Fruit fly (Drosophila melanogaster) whole organism, embryonic: Measurements from ENCODE around the gene grass.

Source experiments
- CG1024 ChIP-seq: fragments of 200-800 bp; sonication (Bioruptor generic); IDR thresholded peaks from 2 replicates; pipeline ENCODE4 v1.3.6; 2022; ENCODE audit warnings: missing biosample characterization, missing genetic modification characterization
- CG10321 ChIP-seq: fragments of 200-800 bp; sonication (Bioruptor generic); IDR thresholded peaks from 2 replicates; pipeline ENCODE4 v1.3.6; 2022; ENCODE audit warnings: missing biosample characterization, missing genetic modification characterization
- CG10959 ChIP-seq: fragments of 200-800 bp; sonication (Bioruptor generic); IDR thresholded peaks from 2 replicates; pipeline ENCODE4 v1.3.6; 2022; ENCODE audit warnings: missing biosample characterization, missing genetic modification characterization
- CG11696 ChIP-seq: fragments of 200-800 bp; sonication (Bioruptor generic); IDR thresholded peaks from 2 replicates; pipeline ENCODE4 v1.3.6; 2022; ENCODE audit warnings: missing biosample characterization, missing genetic modification characterization
- CG12391 ChIP-seq: fragments of 200-800 bp; sonication (Bioruptor generic); optimal IDR thresholded peaks from 3 replicates; lab custom pipeline; 2018; ENCODE audit warnings: missing biosample characterization, mild to moderate bottlenecking, missing genetic modification characterization, moderate library complexity
- CG13624 ChIP-seq: fragments of 200-800 bp; sonication (Bioruptor generic); optimal IDR thresholded peaks from 2 replicates; lab custom pipeline; 2016; ENCODE audit warnings: missing biosample characterization, missing genetic modification characterization
- CG13894 ChIP-seq: fragments of 200-800 bp; sonication (Bioruptor generic); optimal IDR thresholded peaks from 3 replicates; lab custom pipeline; 2018; ENCODE audit warnings: missing biosample characterization, mild to moderate bottlenecking, missing genetic modification characterization, moderate library complexity
- CG14050 ChIP-seq: fragments of 200-800 bp; sonication (Bioruptor generic); IDR thresholded peaks from 3 replicates; pipeline ENCODE4 v1.3.6; 2022; ENCODE audit warnings: missing biosample characterization, missing genetic modification characterization
- CG15269 ChIP-seq: fragments of 200-800 bp; sonication (Bioruptor generic); optimal IDR thresholded peaks from 2 replicates; lab custom pipeline; 2018; ENCODE audit warnings: missing biosample characterization, mild to moderate bottlenecking, missing genetic modification characterization, moderate library complexity
- CG2202 ChIP-seq: fragments of 200-800 bp; sonication (Bioruptor generic); optimal IDR thresholded peaks from 2 replicates; lab custom pipeline; 2018; ENCODE audit warnings: missing biosample characterization, mild to moderate bottlenecking, missing genetic modification characterization
- CG2875 ChIP-seq: fragments of 200-800 bp; sonication (Bioruptor generic); optimal IDR thresholded peaks from 2 replicates; lab custom pipeline; 2017; ENCODE audit warnings: missing biosample characterization, mild to moderate bottlenecking, missing genetic modification characterization, missing genetic modification reagents
- CG30431 ChIP-seq: fragments of 200-800 bp; sonication (Bioruptor generic); optimal IDR thresholded peaks from 2 replicates; lab custom pipeline; 2017; ENCODE audit warnings: missing biosample characterization, missing genetic modification characterization
- CG31388 ChIP-seq: fragments of 200-800 bp; sonication (Bioruptor generic); optimal IDR thresholded peaks from 2 replicates; lab custom pipeline; 2016; ENCODE audit warnings: missing biosample characterization, missing genetic modification characterization
- CG3281 ChIP-seq: fragments of 200-800 bp; sonication (Bioruptor generic); optimal IDR thresholded peaks from 3 replicates; lab custom pipeline; 2017; ENCODE audit warnings: missing biosample characterization, mild to moderate bottlenecking, missing genetic modification characterization
- CG4730 ChIP-seq: fragments of 200-800 bp; sonication (Bioruptor generic); IDR thresholded peaks from 2 replicates; pipeline ENCODE4 v1.3.6; 2022; ENCODE audit warnings: missing biosample characterization, missing genetic modification characterization
- CG6683 ChIP-seq: fragments of 200-800 bp; sonication (Bioruptor generic); optimal IDR thresholded peaks from 2 replicates; lab custom pipeline; 2017; ENCODE audit warnings: missing biosample characterization, mild to moderate bottlenecking, missing genetic modification characterization, missing genetic modification reagents
- CG9817 ChIP-seq: fragments of 200-800 bp; sonication (Bioruptor generic); optimal IDR thresholded peaks from 2 replicates; lab custom pipeline; 2018; ENCODE audit warnings: missing biosample characterization, mild to moderate bottlenecking, missing genetic modification characterization, moderate library complexity
- CG9876 ChIP-seq: fragments of 200-800 bp; sonication (Bioruptor generic); optimal IDR thresholded peaks from 2 replicates; lab custom pipeline; 2016; ENCODE audit warnings: missing biosample characterization, missing genetic modification characterization
- CrebB ChIP-seq: fragments of 200-800 bp; sonication (Bioruptor generic); optimal IDR thresholded peaks from 3 replicates; lab custom pipeline; 2018; ENCODE audit warnings: missing biosample characterization, mild to moderate bottlenecking, missing genetic modification characterization
- Dip3 ChIP-seq: fragments of 200-800 bp; sonication (Bioruptor generic); optimal IDR thresholded peaks from 3 replicates; lab custom pipeline; 2016; ENCODE audit warnings: missing biosample characterization, missing genetic modification characterization
- E2f1 ChIP-seq: fragments of 200-800 bp; sonication (Bioruptor generic); IDR thresholded peaks from 2 replicates; pipeline ENCODE4 v1.3.6; 2022; ENCODE audit warnings: missing biosample characterization, missing genetic modification characterization
- ERR ChIP-seq: fragments of 200-800 bp; sonication (Bioruptor generic); optimal IDR thresholded peaks from 2 replicates; lab custom pipeline; 2016; ENCODE audit warnings: missing biosample characterization, missing genetic modification characterization
- Eip74EF ChIP-seq, 2 experiments: fragments of 200-800 bp in 1 of 2; fragments of >200 bp in 1 of 2; sonication (Bioruptor generic) in 1 of 2; optimal IDR thresholded peaks; 2 replicates each; lab custom pipeline; 2017 to 2019; ENCODE audit warnings: missing biosample characterization in 2 of 2, missing genetic modification characterization in 2 of 2, mild to moderate bottlenecking in 1 of 2, moderate library complexity in 1 of 2
- Fer2 ChIP-seq: fragments of 200-800 bp; sonication (Bioruptor generic); optimal IDR thresholded peaks from 2 replicates; lab custom pipeline; 2018; ENCODE audit warnings: missing biosample characterization, mild to moderate bottlenecking, missing genetic modification characterization, moderate library complexity
- H2.0 ChIP-seq: fragments of 200-800 bp; sonication (Bioruptor generic); IDR thresholded peaks from 2 replicates; pipeline ENCODE4 v1.3.6; 2022; ENCODE audit warnings: missing biosample characterization, missing genetic modification characterization
- HLH4C ChIP-seq: fragments of 200-800 bp; sonication (Bioruptor generic); IDR thresholded peaks from 3 replicates; pipeline ENCODE4 v1.3.6; 2022; ENCODE audit warnings: missing biosample characterization, missing genetic modification characterization; ENCODE audit not compliant: partially characterized antibody
- HLH54F ChIP-seq: fragments of 200-800 bp; sonication (Bioruptor generic); optimal IDR thresholded peaks from 3 replicates; lab custom pipeline; 2016; ENCODE audit warnings: missing biosample characterization, missing genetic modification characterization
- HmgZ ChIP-seq: fragments of 200-800 bp; sonication (Bioruptor generic); optimal IDR thresholded peaks from 2 replicates; lab custom pipeline; 2018; ENCODE audit warnings: missing biosample characterization, mild to moderate bottlenecking, missing genetic modification characterization
- Hsf ChIP-seq: fragments of 200-800 bp; sonication (Bioruptor generic); optimal IDR thresholded peaks from 3 replicates; lab custom pipeline; 2016; ENCODE audit warnings: missing biosample characterization, missing genetic modification characterization
- Lpt ChIP-seq: fragments of >200 bp; optimal IDR thresholded peaks from 2 replicates; lab custom pipeline; 2018; ENCODE audit warnings: missing biosample characterization, missing genetic modification characterization
- MESR4 ChIP-seq: fragments of 200-800 bp; sonication (Bioruptor generic); optimal IDR thresholded peaks from 2 replicates; lab custom pipeline; 2018; ENCODE audit warnings: missing biosample characterization, mild to moderate bottlenecking, missing genetic modification characterization, moderate library complexity
- NC2β ChIP-seq: fragments of 200-800 bp; sonication (Bioruptor generic); optimal IDR thresholded peaks from 2 replicates; lab custom pipeline; 2016; ENCODE audit warnings: missing biosample characterization, missing genetic modification characterization
- NFAT ChIP-seq: fragments of 200-800 bp; sonication (Bioruptor generic); IDR thresholded peaks from 2 replicates; pipeline ENCODE4 v1.3.6; 2022; ENCODE audit warnings: missing biosample characterization, missing genetic modification characterization
- Trl ChIP-seq, 3 experiments: fragments of >200 bp in 2 of 3; fragments of 200-800 bp in 1 of 3; sonication (Bioruptor generic) in 1 of 3; optimal IDR thresholded peaks; 2 replicates in 1 of 3; 3 replicates in 2 of 3; lab custom pipeline; 2016 to 2017; ENCODE audit warnings: missing biosample characterization in 1 of 3, missing genetic modification characterization in 1 of 3
- ap ChIP-seq: fragments of 200-800 bp; sonication (Bioruptor generic); IDR thresholded peaks from 2 replicates; pipeline ENCODE4 v1.3.6; 2022; ENCODE audit warnings: missing biosample characterization, missing genetic modification characterization
- btn ChIP-seq: fragments of 200-800 bp; sonication (Bioruptor generic); optimal IDR thresholded peaks from 2 replicates; lab custom pipeline; 2016; ENCODE audit warnings: missing biosample characterization, missing genetic modification characterization
- cad ChIP-seq: fragments of >200 bp; optimal IDR thresholded peaks from 2 replicates; lab custom pipeline; 2017; ENCODE audit warnings: missing biosample characterization, missing genetic modification characterization
- dm ChIP-seq: fragments of 200-800 bp; sonication (Bioruptor generic); optimal IDR thresholded peaks from 3 replicates; lab custom pipeline; 2016; ENCODE audit warnings: missing biosample characterization, missing genetic modification characterization
- esg ChIP-seq: fragments of 200-800 bp; sonication (Bioruptor generic); conservative IDR thresholded peaks from 2 replicates; pipeline ENCODE4 v1.3.6; 2022; ENCODE audit warnings: missing biosample characterization, missing genetic modification characterization
- grn ChIP-seq: fragments of 200-800 bp; sonication (Bioruptor generic); optimal IDR thresholded peaks from 3 replicates; lab custom pipeline; 2017; ENCODE audit warnings: missing biosample characterization, missing genetic modification characterization
- gsb ChIP-seq: fragments of 200-800 bp; sonication (Bioruptor generic); IDR thresholded peaks from 2 replicates; pipeline ENCODE4 v1.3.6; 2022; ENCODE audit warnings: missing biosample characterization, missing genetic modification characterization
- jigr1 ChIP-seq: fragments of 200-800 bp; sonication (Bioruptor generic); IDR thresholded peaks from 3 replicates; pipeline ENCODE4 v1.3.6; 2022; ENCODE audit warnings: missing biosample characterization, missing genetic modification characterization
- lab ChIP-seq: fragments of 200-800 bp; sonication (Bioruptor generic); optimal IDR thresholded peaks from 3 replicates; lab custom pipeline; 2017; ENCODE audit warnings: missing biosample characterization, missing genetic modification characterization, mild to moderate bottlenecking, moderate library complexity, missing genetic modification reagents
- maf-S ChIP-seq: fragments of 200-800 bp; sonication (Bioruptor generic); optimal IDR thresholded peaks from 2 replicates; lab custom pipeline; 2016; ENCODE audit warnings: missing biosample characterization, missing genetic modification characterization
- nerfin-2 ChIP-seq: fragments of 200-800 bp; sonication (Bioruptor generic); IDR thresholded peaks from 2 replicates; pipeline ENCODE4 v1.3.6; 2022; ENCODE audit warnings: missing biosample characterization, missing genetic modification characterization; ENCODE audit not compliant: partially characterized antibody
- pros ChIP-seq: fragments of 200-800 bp; sonication (Bioruptor generic); optimal IDR thresholded peaks from 3 replicates; lab custom pipeline; 2019; ENCODE audit warnings: missing biosample characterization, mild to moderate bottlenecking, missing genetic modification characterization, moderate library complexity
- repo ChIP-seq: fragments of 200-800 bp; sonication (Bioruptor generic); optimal IDR thresholded peaks from 2 replicates; lab custom pipeline; 2016; ENCODE audit warnings: missing biosample characterization, missing genetic modification characterization
- trh ChIP-seq: fragments of 200-800 bp; sonication (Bioruptor generic); optimal IDR thresholded peaks from 2 replicates; lab custom pipeline; 2016; ENCODE audit warnings: missing biosample characterization, missing genetic modification characterization
- yki ChIP-seq: fragments of >200 bp; optimal IDR thresholded peaks from 3 replicates; lab custom pipeline; 2018
- zfh2 ChIP-seq: fragments of 200-800 bp; sonication (Bioruptor generic); optimal IDR thresholded peaks from 2 replicates; lab custom pipeline; 2016; ENCODE audit warnings: missing biosample characterization, missing genetic modification characterization

grass gene

dm6 chr3R:27150685-27151515, 6.8 kb upstream of the grass start, which contains the start of gene CG6051:
TSS of gene CG6051 (minus strand) at chr3R:27151069.
- peak; percentile 60 for TF ChIP-seq CG13894 (tag; lab: Kevin White, UChicago)
- TF ChIP-seq grn (GFP tag; lab: Kevin White, UChicago) = no peak
- TF ChIP-seq Hsf (GFP tag; lab: Kevin White, UChicago) = peak; percentile 56
- TF ChIP-seq CG2202 (tag; lab: Kevin White, UChicago) = peak; percentile 35
- TF ChIP-seq CrebB (tag; lab: Kevin White, UChicago) = peak; percentile 30
- TF ChIP-seq cad (GFP tag; lab: Kevin White, UChicago) = no peak
- peak; percentile 38 for TF ChIP-seq CG9876 (GFP tag; lab: Kevin White, UChicago)
- TF ChIP-seq nerfin-2 = no peak
- peak; percentile 71 for TF ChIP-seq CG15269 (tag; lab: Kevin White, UChicago)
- no peak for TF ChIP-seq pros (GFP tag; lab: Kevin White, UChicago)
- peak; percentile 66 for TF ChIP-seq NC2β
- no peak for TF ChIP-seq E2f1 (GFP tag; lab: Robert Waterston, UW)
- TF ChIP-seq CG31388 = no peak
- peak; percentile 57 for TF ChIP-seq CG3281 (GFP tag; lab: Kevin White, UChicago)
- peak; percentile 36 for TF ChIP-seq zfh2 (GFP tag; lab: Kevin White, UChicago)
- TF ChIP-seq CG11696 (GFP tag; lab: Robert Waterston, UW) = no peak
- TF ChIP-seq CG9817 = peak; percentile 69
- no peak for TF ChIP-seq trh (GFP tag; lab: Kevin White, UChicago)
- peak; percentile 51 for TF ChIP-seq CG13624 (GFP tag; lab: Kevin White, UChicago)
- TF ChIP-seq HLH4C (GFP tag; lab: Robert Waterston, UW) = no peak
- TF ChIP-seq HLH54F (GFP tag; lab: Kevin White, UChicago) = peak; percentile 61
- peak; percentile 4 for TF ChIP-seq Fer2
- no peak for TF ChIP-seq ERR
- TF ChIP-seq CG12391 (tag; lab: Kevin White, UChicago) = peak; percentile 79
- TF ChIP-seq yki (lab: Kevin White, UChicago) = no peak
- no peak for TF ChIP-seq CG6683 (GFP tag; lab: Kevin White, UChicago)
- peak; percentile 52 for TF ChIP-seq dm (GFP tag; lab: Kevin White, UChicago)
- TF ChIP-seq repo (GFP tag; lab: Kevin White, UChicago) = peak; percentile 33
- TF ChIP-seq CG1024 (GFP tag; lab: Robert Waterston, UW) = no peak
- TF ChIP-seq jigr1 (GFP tag; lab: Robert Waterston, UW) = no peak
- no peak for TF ChIP-seq btn (GFP tag; lab: Kevin White, UChicago)
- peak in 1 of 2 experiments; percentile 85 for TF ChIP-seq Eip74EF (GFP tag; optimal IDR thresholded peaks at IDR 0.05; lab: Kevin White, UChicago)
- peak; percentile 31 for TF ChIP-seq CG30431
- no peak for TF ChIP-seq CG10959 (GFP tag; lab: Robert Waterston, UW)
- no peak for TF ChIP-seq CG4730 (GFP tag; lab: Robert Waterston, UW)
- TF ChIP-seq lab = peak; percentile 74
- no peak for TF ChIP-seq ap (GFP tag; lab: Robert Waterston, UW)
- TF ChIP-seq Trl (optimal IDR thresholded peaks at IDR 0.05; lab: Kevin White, UChicago) = no peak
- TF ChIP-seq Trl (GFP tag; optimal IDR thresholded peaks at IDR 0.05; lab: Kevin White, UChicago) = peak; percentile 42
- TF ChIP-seq esg (GFP tag; lab: Robert Waterston, UW) = no peak
- TF ChIP-seq CG2875 (GFP tag; lab: Kevin White, UChicago) = peak; percentile 9
- no peak for TF ChIP-seq H2.0 (GFP tag; lab: Robert Waterston, UW)
- peak; percentile 44 for TF ChIP-seq HmgZ (tag; lab: Kevin White, UChicago)
- peak; percentile 83 for TF ChIP-seq MESR4
- TF ChIP-seq CG10321 (GFP tag; lab: Robert Waterston, UW) = no peak
- TF ChIP-seq Dip3 (GFP tag; lab: Kevin White, UChicago) = peak; percentile 43
- no peak for TF ChIP-seq CG14050 (GFP tag; lab: Robert Waterston, UW)
- TF ChIP-seq maf-S = no peak
- TF ChIP-seq NFAT (GFP tag; lab: Robert Waterston, UW) = no peak
- TF ChIP-seq Lpt (GFP tag; lab: Kevin White, UChicago) = no peak
- TF ChIP-seq gsb (GFP tag; lab: Robert Waterston, UW) = no peak
